Worm (Caenorhabditis elegans): ENCODE results near the gene C30F2.2.

- TF ChIP-seq nhr-12 (tag; optimal IDR thresholded peaks at IDR 0.05), result no peak
- no peak for TF ChIP-seq vab-15 (tag; optimal IDR thresholded peaks at IDR 0.05)
- no peak for TF ChIP-seq sptf-1 (tag; optimal IDR thresholded peaks at IDR 0.05)
Observed at ce11 chrX:16042480-16042879, 42.5 kb downstream of the C30F2.2 start.
